Worm (Caenorhabditis elegans): ENCODE data around the gene rbm-39.
A peak's percentile ranks its signal among the peaks of the same experiment; 100 is the strongest.

Gene rbm-39

ce11 chrIV:1029939-1030338, 17.5 kb downstream of the rbm-39 start, which contains the start of gene abhd-14:
TSS of gene abhd-14 (minus strand) at chrIV:1030039.
- TF ChIP-seq hlh-13 (GFP tag; optimal IDR thresholded peaks at IDR 0.05) (no peak), nfya-1 (tag; optimal IDR thresholded peaks at IDR 0.05) (no peak), unc-42 (tag; optimal IDR thresholded peaks at IDR 0.05) (no peak)

- TF ChIP-seq elt-2 (tag; optimal IDR thresholded peaks at IDR 0.05) (peak; percentile 45), eyg-1 (tag; optimal IDR thresholded peaks at IDR 0.05) (no peak)
Measured at ce11 chrIV:1035108-1035507, 22.7 kb downstream of the rbm-39 start.

DNA sequence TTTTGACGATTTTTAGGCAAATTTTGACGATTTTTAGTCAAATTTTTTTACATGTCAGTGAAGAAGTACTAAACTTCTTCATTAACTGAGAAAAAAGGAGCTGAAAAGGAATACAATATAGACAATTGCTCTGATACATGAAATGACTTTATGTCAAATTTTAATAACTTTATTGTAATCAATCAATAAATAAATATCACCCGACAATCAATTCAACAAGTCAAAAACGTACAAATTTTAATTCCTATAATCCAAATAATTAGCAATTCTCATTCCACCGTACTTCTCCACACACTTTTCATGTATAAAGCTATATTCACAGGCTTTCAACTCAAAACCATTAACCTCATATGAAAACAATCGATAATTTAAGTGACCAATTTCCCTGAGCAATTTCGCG, 26.1 kb downstream of the rbm-39 start:
- TF ChIP-seq ets-4 (tag; optimal IDR thresholded peaks at IDR 0.05) (no peak), ceh-18 (tag; optimal IDR thresholded peaks at IDR 0.05) (no peak), fkh-6 (tag; optimal IDR thresholded peaks at IDR 0.05) (no peak), ceh-45 (GFP tag; IDR thresholded peaks at IDR 0.05) (no peak), K09A11.1 (tag; optimal IDR thresholded peaks at IDR 0.05; ENCODE audit: insufficient read depth) (no peak), Y22D7AL.16 (tag; optimal IDR thresholded peaks at IDR 0.05) (no peak), unc-42 (tag; optimal IDR thresholded peaks at IDR 0.05) (no peak)

DNA sequence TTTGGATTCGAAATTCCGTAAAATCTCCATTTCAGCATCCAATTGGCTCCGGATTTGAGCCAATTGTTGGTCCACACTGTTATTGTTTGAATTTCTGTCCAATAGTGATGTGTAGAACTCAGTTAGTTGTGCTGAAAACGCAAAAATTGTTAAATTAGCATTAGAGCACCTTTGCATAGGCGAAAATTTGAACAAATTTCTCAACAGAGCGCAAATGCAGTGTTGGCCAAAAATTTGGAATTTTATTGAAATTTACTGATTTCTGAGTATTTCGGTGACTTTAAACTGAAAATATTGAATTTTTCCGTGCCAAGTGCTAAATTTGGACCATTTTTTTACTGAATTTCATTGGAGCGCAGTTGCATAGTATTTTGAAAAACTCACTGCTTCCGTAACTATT, 28.1 kb downstream of the rbm-39 start:
- TF ChIP-seq rnt-1 (tag; optimal IDR thresholded peaks at IDR 0.05) (no peak), hlh-30 (tag; optimal IDR thresholded peaks at IDR 0.05; ENCODE audit: insufficient read depth) (no peak), ref-2 (tag; optimal IDR thresholded peaks at IDR 0.05) (no peak), ceh-6 (GFP tag; optimal IDR thresholded peaks at IDR 0.05) (no peak), ttx-3 (tag; optimal IDR thresholded peaks at IDR 0.05) (no peak), nhr-232 (tag; optimal IDR thresholded peaks at IDR 0.05) (no peak), ceh-9 (tag; optimal IDR thresholded peaks at IDR 0.05) (no peak), hlh-8 (tag; optimal IDR thresholded peaks at IDR 0.05) (no peak), pha-4 (tag; optimal IDR thresholded peaks at IDR 0.05) (no peak), ceh-18 (tag; optimal IDR thresholded peaks at IDR 0.05) (no peak), che-1 (tag; optimal IDR thresholded peaks at IDR 0.05) (no peak), fkh-10 (GFP tag; optimal IDR thresholded peaks at IDR 0.05) (no peak), pat-9 (tag; optimal IDR thresholded peaks at IDR 0.05) (no peak), pha-2 (tag; optimal IDR thresholded peaks at IDR 0.05) (no peak), pros-1 (tag; optimal IDR thresholded peaks at IDR 0.05) (no peak), sdc-2 (tag; optimal IDR thresholded peaks at IDR 0.05) (no peak)

DNA sequence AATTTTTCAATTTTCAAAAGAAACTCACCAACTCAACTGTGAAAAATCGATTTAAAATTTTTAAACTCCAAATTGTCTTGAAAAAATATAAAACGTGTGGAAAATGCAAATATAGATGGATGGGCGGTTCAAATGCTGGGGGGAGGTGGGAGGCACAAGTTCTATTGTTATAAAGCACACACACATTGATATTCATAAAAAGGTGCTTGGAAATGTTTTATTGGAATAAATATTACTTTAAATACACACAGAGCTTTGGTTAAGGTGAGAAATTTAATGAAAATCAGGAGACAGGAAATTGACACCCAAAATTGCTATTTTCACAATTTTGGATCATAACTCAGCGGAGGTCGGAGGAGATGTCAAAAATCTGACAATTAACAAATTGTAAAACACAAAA, 31.9 kb downstream of the rbm-39 start, which contains the start of gene Y55F3AM.11:
TSS of gene Y55F3AM.11 (minus strand) at position 101 of the 400 bp plus-strand sequence.
- TF ChIP-seq C38D4.7 (GFP tag; optimal IDR thresholded peaks at IDR 0.05) (no peak), pha-2 (tag; optimal IDR thresholded peaks at IDR 0.05) (no peak), F13H6.1 (tag; optimal IDR thresholded peaks at IDR 0.05) (no peak), pqm-1 (tag; optimal IDR thresholded peaks at IDR 0.05) (no peak), hlh-15 (tag; optimal IDR thresholded peaks at IDR 0.05) (no peak), zip-5 (tag; optimal IDR thresholded peaks at IDR 0.05) (no peak), sox-2 (GFP tag; IDR thresholded peaks at IDR 0.05) (no peak)

- TF ChIP-seq unc-42 (tag; optimal IDR thresholded peaks at IDR 0.05) (no peak), unc-3 (GFP tag; conservative IDR thresholded peaks at IDR 0.05) (no peak), unc-3 (tag; optimal IDR thresholded peaks at IDR 0.05) (no peak), ceh-24 (tag; optimal IDR thresholded peaks at IDR 0.05) (no peak), C38D4.7 (GFP tag; optimal IDR thresholded peaks at IDR 0.05) (no peak), elt-4 (tag; optimal IDR thresholded peaks at IDR 0.05) (no peak), ceh-6 (GFP tag; optimal IDR thresholded peaks at IDR 0.05) (no peak), pha-4 (tag; optimal IDR thresholded peaks at IDR 0.05) (no peak), ceh-18 (tag; optimal IDR thresholded peaks at IDR 0.05) (no peak), ama-1 (optimal IDR thresholded peaks at IDR 0.05) (no peak), tbx-7 (tag; optimal IDR thresholded peaks at IDR 0.05) (no peak), K02D7.2 (tag; optimal IDR thresholded peaks at IDR 0.05) (no peak), nfya-1 (tag; optimal IDR thresholded peaks at IDR 0.05) (no peak), mec-3 (tag; optimal IDR thresholded peaks at IDR 0.05; ENCODE audit: borderline replicate concordance) (no peak), sox-4 (tag; optimal IDR thresholded peaks at IDR 0.05) (no peak), nhr-11 (tag; optimal IDR thresholded peaks at IDR 0.05) (no peak), fax-1 (tag; optimal IDR thresholded peaks at IDR 0.05) (no peak), ttx-3 (tag; optimal IDR thresholded peaks at IDR 0.05) (no peak), rnt-1 (tag; optimal IDR thresholded peaks at IDR 0.05) (no peak), ceh-14 (tag; optimal IDR thresholded peaks at IDR 0.05) (no peak), npax-4 (tag; optimal IDR thresholded peaks at IDR 0.05) (no peak)
Measured at ce11 chrIV:1045683-1046082, 33.3 kb downstream of the rbm-39 start, which contains the start of gene srx-12. TSS of gene srx-12 (plus strand) at chrIV:1045983.
